Worm (Caenorhabditis elegans): Measurements from ENCODE around the gene C03B1.6.

DNA sequence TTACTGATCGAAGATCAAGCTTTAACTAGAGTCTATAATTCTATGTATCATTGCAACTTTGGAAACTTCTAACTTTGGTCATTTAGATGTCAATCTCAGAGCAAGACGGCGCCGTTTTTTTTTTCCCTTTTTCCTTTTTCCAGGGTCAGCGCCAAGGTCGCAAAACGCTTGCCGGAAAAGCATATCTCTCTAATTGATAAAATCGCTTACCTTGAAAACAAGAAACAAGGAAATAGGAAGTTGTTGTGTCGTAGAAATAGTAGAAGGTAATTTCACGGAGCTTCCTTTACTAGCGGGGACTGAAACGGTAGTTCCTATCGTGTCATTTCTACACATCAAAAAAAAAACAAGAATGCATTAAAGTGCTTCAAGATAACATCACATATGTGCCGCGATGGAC is 28.7 kb upstream of the C03B1.6 start:
- TF ChIP-seq W03F9.2 (tag; optimal IDR thresholded peaks at IDR 0.05) (no peak), him-1 (tag; optimal IDR thresholded peaks at IDR 0.05) (no peak)

All from whole organism, L4/young adult.